Worm (Caenorhabditis elegans) whole organism, midembryonic: Measurements from ENCODE around the gene serp-1.2.

Experiments
- T22C8.4 ChIP-seq: fragments of 200-800 bp; sonication (Bioruptor generic); IDR thresholded peaks from 2 replicates; pipeline ENCODE4 v1.3.6; 2022; ENCODE audit warnings: missing genetic modification characterization, missing compliant biosample characterization
- cog-1 ChIP-seq: sonication (generic microtip); optimal IDR thresholded peaks from 2 replicates; lab custom pipeline; 2016; ENCODE audit warnings: missing genetic modification characterization, missing compliant biosample characterization
- flt-1 ChIP-seq: fragments of 200-800 bp; sonication (Bioruptor generic); IDR thresholded peaks from 2 replicates; pipeline ENCODE4 v1.3.6; 2022; ENCODE audit warnings: missing genetic modification characterization, missing compliant biosample characterization
- klf-2 ChIP-seq: fragments of 200-800 bp; sonication (Bioruptor generic); conservative IDR thresholded peaks from 2 replicates; pipeline ENCODE4 v1.3.6; 2022; ENCODE audit warnings: missing genetic modification reagents, missing genetic modification characterization, missing compliant biosample characterization
- med-1 ChIP-seq: sonication (generic microtip); optimal IDR thresholded peaks from 2 replicates; lab custom pipeline; 2017; ENCODE audit warnings: missing genetic modification characterization, mild to moderate bottlenecking, missing compliant biosample characterization, antibody characterized with exemption, missing genetic modification reagents; ENCODE audit not compliant: insufficient read depth
- ref-1 ChIP-seq: fragments of 200-800 bp; sonication (Bioruptor generic); conservative IDR thresholded peaks from 2 replicates; pipeline ENCODE4 v1.3.6; 2022; ENCODE audit warnings: missing genetic modification reagents, missing genetic modification characterization, missing compliant biosample characterization
- tab-1 ChIP-seq: fragments of 200-800 bp; sonication (Bioruptor generic); IDR thresholded peaks from 2 replicates; pipeline ENCODE4 v1.3.6; 2022; ENCODE audit warnings: missing genetic modification characterization, missing compliant biosample characterization
- ztf-23 ChIP-seq: fragments of 200-800 bp; sonication (Bioruptor generic); IDR thresholded peaks from 2 replicates; pipeline ENCODE4 v1.3.6; 2022; ENCODE audit warnings: missing genetic modification reagents, missing genetic modification characterization, missing compliant biosample characterization
- ztf-29 ChIP-seq: fragments of 200-800 bp; sonication (Bioruptor generic); IDR thresholded peaks from 2 replicates; pipeline ENCODE4 v1.3.6; 2022; ENCODE audit warnings: missing genetic modification reagents, missing genetic modification characterization, missing compliant biosample characterization

serp-1.2 gene

ce11 chrIV:8235114-8235686 is 9.7 kb downstream of the serp-1.2 start:
- no peak for TF ChIP-seq ref-1 (GFP tag; lab: Robert Waterston, UW)
- no peak for TF ChIP-seq flt-1 (GFP tag; lab: Robert Waterston, UW)
- TF ChIP-seq tab-1: no peak
- TF ChIP-seq cog-1 (tag; lab: Kevin White, UChicago): no peak
- no peak for TF ChIP-seq med-1 (GFP tag; lab: Kevin White, UChicago)
- TF ChIP-seq ztf-23 (GFP tag; lab: Robert Waterston, UW): no peak
- no peak for TF ChIP-seq klf-2
- no peak for TF ChIP-seq ztf-29 (GFP tag; lab: Robert Waterston, UW)
- no peak for TF ChIP-seq T22C8.4 (GFP tag; lab: Robert Waterston, UW)

ce11 chrIV:8236502-8236901 is 11.0 kb downstream of the serp-1.2 start, which contains the start of gene nhr-66:
TSS of gene nhr-66 (minus strand) at chrIV:8236602.
- no peak for TF ChIP-seq T22C8.4 (GFP tag; lab: Robert Waterston, UW)
- TF ChIP-seq klf-2: no peak
- no peak for TF ChIP-seq ztf-29 (GFP tag; lab: Robert Waterston, UW)
- TF ChIP-seq tab-1: no peak
- no peak for TF ChIP-seq ztf-23 (GFP tag; lab: Robert Waterston, UW)
- TF ChIP-seq flt-1 (GFP tag; lab: Robert Waterston, UW): no peak
- TF ChIP-seq med-1 (GFP tag; lab: Kevin White, UChicago): no peak

ce11 chrIV:8239584-8239983 is 14.1 kb downstream of the serp-1.2 start:
- no peak for TF ChIP-seq flt-1 (GFP tag; lab: Robert Waterston, UW)
- TF ChIP-seq cog-1 (tag; lab: Kevin White, UChicago): no peak
- no peak for TF ChIP-seq ztf-23 (GFP tag; lab: Robert Waterston, UW)
- TF ChIP-seq ref-1 (GFP tag; lab: Robert Waterston, UW): no peak
- no peak for TF ChIP-seq med-1 (GFP tag; lab: Kevin White, UChicago)
- no peak for TF ChIP-seq klf-2
- TF ChIP-seq ztf-29 (GFP tag; lab: Robert Waterston, UW): no peak
- TF ChIP-seq tab-1: no peak
- TF ChIP-seq T22C8.4 (GFP tag; lab: Robert Waterston, UW): no peak

DNA sequence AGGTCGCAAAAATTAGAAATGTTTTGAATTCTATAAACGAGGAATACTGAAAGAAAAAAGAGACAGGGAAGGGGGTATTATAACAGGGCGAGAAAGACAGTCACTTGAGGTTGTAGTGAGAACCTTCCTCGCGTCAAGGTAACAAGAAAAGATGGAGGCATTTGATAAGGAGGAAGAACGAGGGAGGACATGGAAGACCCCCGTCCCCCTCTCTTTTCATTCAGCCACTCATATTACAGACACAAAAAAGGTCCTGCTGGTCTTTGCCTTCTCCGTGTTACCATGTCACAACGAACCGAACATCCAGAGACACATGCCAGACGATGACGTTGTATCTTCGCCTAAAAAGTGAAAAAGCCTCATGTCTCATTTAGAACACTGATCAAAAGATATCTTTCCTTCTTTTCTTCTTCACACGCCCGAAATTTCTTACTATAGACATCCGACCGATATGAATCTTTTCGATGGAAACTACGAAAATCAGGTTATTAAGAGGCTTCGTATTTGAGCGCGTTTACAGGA is 15.9 kb downstream of the serp-1.2 start:
- TF ChIP-seq klf-2 (no peak), ztf-29 (GFP tag; lab: Robert Waterston, UW) (no peak), flt-1 (GFP tag; lab: Robert Waterston, UW) (no peak), cog-1 (tag; lab: Kevin White, UChicago) (no peak), med-1 (GFP tag; lab: Kevin White, UChicago) (no peak), tab-1 (no peak), T22C8.4 (GFP tag; lab: Robert Waterston, UW) (no peak), ref-1 (GFP tag; lab: Robert Waterston, UW) (no peak), ztf-23 (GFP tag; lab: Robert Waterston, UW) (no peak)

DNA sequence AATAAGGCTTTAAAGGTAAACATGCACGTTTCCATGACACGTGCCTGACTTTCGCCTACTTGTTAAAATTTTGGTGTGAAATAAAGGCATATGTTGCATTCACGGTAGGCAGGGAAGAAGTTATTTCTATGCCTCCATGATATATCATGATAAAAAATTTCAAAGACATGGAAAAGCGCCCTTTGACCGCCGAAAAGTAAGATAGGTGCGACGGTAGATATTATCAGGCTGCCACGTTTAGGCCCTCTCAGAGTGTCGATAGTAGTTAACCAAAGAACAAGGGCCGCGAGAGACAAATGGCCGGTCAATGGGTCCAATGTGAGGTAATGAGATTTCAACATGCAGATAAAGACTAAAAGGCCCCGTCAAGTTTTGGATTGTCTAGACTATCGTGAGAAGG is 17.7 kb downstream of the serp-1.2 start:
- TF ChIP-seq ztf-29 (GFP tag; lab: Robert Waterston, UW) (no peak), flt-1 (GFP tag; lab: Robert Waterston, UW) (no peak), ref-1 (GFP tag; lab: Robert Waterston, UW) (no peak), med-1 (GFP tag; lab: Kevin White, UChicago) (no peak), ztf-23 (GFP tag; lab: Robert Waterston, UW) (no peak), tab-1 (no peak), klf-2 (no peak), T22C8.4 (GFP tag; lab: Robert Waterston, UW) (no peak), cog-1 (tag; lab: Kevin White, UChicago) (no peak)

- TF ChIP-seq klf-2: no peak
- TF ChIP-seq cog-1 (tag; lab: Kevin White, UChicago): no peak
- no peak for TF ChIP-seq med-1 (GFP tag; lab: Kevin White, UChicago)
- no peak for TF ChIP-seq T22C8.4 (GFP tag; lab: Robert Waterston, UW)
- no peak for TF ChIP-seq ztf-23 (GFP tag; lab: Robert Waterston, UW)
- TF ChIP-seq ztf-29 (GFP tag; lab: Robert Waterston, UW): no peak
- no peak for TF ChIP-seq flt-1 (GFP tag; lab: Robert Waterston, UW)
- no peak for TF ChIP-seq tab-1
- TF ChIP-seq ref-1 (GFP tag; lab: Robert Waterston, UW): no peak
These were observed 18.1 kb downstream of the serp-1.2 start, which contains the start of gene T09A12.8 for ce11 chrIV:8243599-8243998. TSS of gene T09A12.8 (minus strand) at chrIV:8243699.

- TF ChIP-seq cog-1 (tag; lab: Kevin White, UChicago): no peak
- TF ChIP-seq klf-2: no peak
- TF ChIP-seq med-1 (GFP tag; lab: Kevin White, UChicago): no peak
- no peak for TF ChIP-seq ztf-23 (GFP tag; lab: Robert Waterston, UW)
- no peak for TF ChIP-seq ref-1 (GFP tag; lab: Robert Waterston, UW)
- no peak for TF ChIP-seq tab-1
- no peak for TF ChIP-seq T22C8.4 (GFP tag; lab: Robert Waterston, UW)
- no peak for TF ChIP-seq ztf-29 (GFP tag; lab: Robert Waterston, UW)
- TF ChIP-seq flt-1 (GFP tag; lab: Robert Waterston, UW): no peak
These were observed 18.6 kb downstream of the serp-1.2 start, which contains the start of gene T09A12.1 for ce11 chrIV:8244112-8244511. TSS of gene T09A12.1 (plus strand) at chrIV:8244412.

DNA sequence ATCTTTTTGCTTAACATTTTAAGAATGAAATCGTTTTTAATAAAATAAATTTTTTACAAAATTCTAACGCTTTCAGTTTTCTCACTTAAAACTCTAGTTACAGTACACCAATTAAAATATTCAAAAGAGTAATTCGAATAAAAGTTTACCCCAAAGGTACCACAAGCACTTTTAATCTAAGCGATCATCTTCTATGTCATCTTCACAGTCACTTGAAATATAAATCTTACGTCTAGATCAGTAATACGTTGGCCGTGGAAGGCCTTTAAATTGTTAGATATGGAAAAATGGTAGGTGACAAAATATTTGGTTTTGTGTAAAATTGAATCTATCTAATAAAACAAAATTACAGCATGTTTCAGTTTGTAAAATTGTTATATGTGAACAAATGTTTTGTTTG is 21.9 kb downstream of the serp-1.2 start:
- TF ChIP-seq T22C8.4 (GFP tag; lab: Robert Waterston, UW): no peak
- no peak for TF ChIP-seq ztf-23 (GFP tag; lab: Robert Waterston, UW)
- TF ChIP-seq cog-1 (tag; lab: Kevin White, UChicago): no peak
- TF ChIP-seq klf-2: no peak
- TF ChIP-seq ztf-29 (GFP tag; lab: Robert Waterston, UW): no peak
- no peak for TF ChIP-seq med-1 (GFP tag; lab: Kevin White, UChicago)
- no peak for TF ChIP-seq tab-1
- no peak for TF ChIP-seq ref-1 (GFP tag; lab: Robert Waterston, UW)
- no peak for TF ChIP-seq flt-1 (GFP tag; lab: Robert Waterston, UW)

- TF ChIP-seq ztf-23 (GFP tag; lab: Robert Waterston, UW) (no peak), T22C8.4 (GFP tag; lab: Robert Waterston, UW) (no peak), cog-1 (tag; lab: Kevin White, UChicago) (no peak), ztf-29 (GFP tag; lab: Robert Waterston, UW) (no peak), tab-1 (no peak), ref-1 (GFP tag; lab: Robert Waterston, UW) (no peak), med-1 (GFP tag; lab: Kevin White, UChicago) (no peak), flt-1 (GFP tag; lab: Robert Waterston, UW) (no peak), klf-2 (no peak)
These were observed 25.9 kb downstream of the serp-1.2 start for ce11 chrIV:8251346-8251745.
